Worm (Caenorhabditis elegans) whole organism, early embryonic: ENCODE data around the gene vps-32.1.
"Not testable (repeated sequence)": the region's sequence is repeated elsewhere in the genome, so short reads cannot be mapped to it uniquely, and the experiment has no call there.

ENCODE experiments used
- B0310.2 ChIP-seq: sonication (generic microtip); optimal IDR thresholded peaks from 2 replicates; lab custom pipeline; 2016; ENCODE audit warnings: mild to moderate bottlenecking, missing genetic modification characterization, missing compliant biosample characterization
- F13C5.2 ChIP-seq: sonication (generic microtip); optimal IDR thresholded peaks from 2 replicates; lab custom pipeline; 2017; ENCODE audit warnings: mild to moderate bottlenecking, missing genetic modification characterization, inconsistent platforms, missing compliant biosample characterization
- aly-1 ChIP-seq: sonication (generic microtip); optimal IDR thresholded peaks from 2 replicates; lab custom pipeline; 2016; ENCODE audit warnings: missing genetic modification characterization, missing compliant biosample characterization
- ama-1 ChIP-seq: fragments of 150-350 bp; optimal IDR thresholded peaks from 2 replicates; lab custom pipeline; 2014
- ceh-13 ChIP-seq: fragments of 200-800 bp; sonication (Bioruptor generic); optimal IDR thresholded peaks from 2 replicates; lab custom pipeline; 2018; ENCODE audit warnings: mild to moderate bottlenecking, missing genetic modification characterization, missing compliant biosample characterization
- ceh-36 ChIP-seq: sonication (generic microtip); optimal IDR thresholded peaks from 2 replicates; lab custom pipeline; 2016; ENCODE audit warnings: missing genetic modification characterization, inconsistent platforms, missing compliant biosample characterization
- ets-7 ChIP-seq: sonication (generic microtip); optimal IDR thresholded peaks from 2 replicates; lab custom pipeline; 2016; ENCODE audit warnings: missing genotype, missing genetic modification characterization, missing compliant biosample characterization
- flt-1 ChIP-seq: fragments of 200-800 bp; sonication (Bioruptor generic); IDR thresholded peaks from 2 replicates; pipeline ENCODE4 v1.3.6; 2022; ENCODE audit warnings: missing genetic modification characterization, missing compliant biosample characterization
- hmbx-1 ChIP-seq: sonication (generic microtip); optimal IDR thresholded peaks from 2 replicates; lab custom pipeline; 2016; ENCODE audit warnings: mild to moderate bottlenecking, missing genetic modification characterization, missing compliant biosample characterization
- hmg-4 ChIP-seq: fragments of 200-800 bp; sonication (Bioruptor generic); optimal IDR thresholded peaks from 2 replicates; lab custom pipeline; 2018; ENCODE audit warnings: mild to moderate bottlenecking, missing genetic modification characterization, missing compliant biosample characterization
- hnd-1 ChIP-seq: sonication (generic microtip); optimal IDR thresholded peaks from 2 replicates; lab custom pipeline; 2016; ENCODE audit warnings: missing genetic modification characterization, missing compliant biosample characterization
- pes-1 ChIP-seq: fragments of 200-800 bp; sonication (Bioruptor generic); IDR thresholded peaks from 2 replicates; pipeline ENCODE4 v1.3.6; 2022; ENCODE audit warnings: missing genetic modification reagents, missing genetic modification characterization, missing compliant biosample characterization
- scrt-1 ChIP-seq: fragments of 200-800 bp; sonication (Bioruptor generic); IDR thresholded peaks from 2 replicates; pipeline ENCODE4 v1.3.6; 2022; ENCODE audit warnings: missing genetic modification characterization, missing compliant biosample characterization
- sea-1 ChIP-seq: fragments of 200-800 bp; sonication (Bioruptor generic); conservative IDR thresholded peaks from 2 replicates; pipeline ENCODE4 v1.3.6; 2022; ENCODE audit warnings: missing genetic modification characterization, missing compliant biosample characterization
- tbx-11 ChIP-seq: fragments of 200-800 bp; sonication (Bioruptor generic); IDR thresholded peaks from 2 replicates; pipeline ENCODE4 v1.3.6; 2022; ENCODE audit warnings: missing genetic modification characterization, missing compliant biosample characterization
- tbx-37 ChIP-seq: fragments of 200-800 bp; sonication (Bioruptor generic); conservative IDR thresholded peaks from 2 replicates; pipeline ENCODE4 v1.3.6; 2022; ENCODE audit warnings: missing genetic modification reagents, missing genetic modification characterization, missing compliant biosample characterization
- tra-4 ChIP-seq: sonication (generic microtip); optimal IDR thresholded peaks from 2 replicates; lab custom pipeline; 2017; ENCODE audit warnings: missing genetic modification characterization, missing compliant biosample characterization

Gene vps-32.1

ce11 chrII:6625302-6625701 is 35.8 kb downstream of the vps-32.1 start, which contains the start of gene F54H5.14:
Gene F54H5.14 (minus strand): TSS chrII:6625402.
- TF ChIP-seq tbx-37 (no peak), ceh-36 (no peak), hmbx-1 (tag; lab: Kevin White, UChicago) (no peak), flt-1 (GFP tag; lab: Robert Waterston, UW) (no peak)

ce11 chrII:6627182-6627581 is 37.7 kb downstream of the vps-32.1 start, which contains the start of the genes F54H5.5 and F54H5.2:
Gene F54H5.5 (minus strand): TSS chrII:6627282.
Gene F54H5.2 (plus strand): TSS chrII:6627484.
- not testable (repeated sequence) for TF ChIP-seq flt-1 (GFP tag; lab: Robert Waterston, UW); ets-7 (tag; lab: Kevin White, UChicago); F13C5.2 (tag; lab: Kevin White, UChicago)

ce11 chrII:6628397-6628796 is 38.9 kb downstream of the vps-32.1 start:
- TF ChIP-seq pes-1 (GFP tag; lab: Robert Waterston, UW) (no peak), hmg-4 (GFP tag; lab: Kevin White, UChicago) (no peak), hnd-1 (tag; lab: Kevin White, UChicago) (no peak)

- TF ChIP-seq F13C5.2 (tag; lab: Kevin White, UChicago) (no peak), tbx-37 (no peak), flt-1 (GFP tag; lab: Robert Waterston, UW) (no peak), hmg-4 (GFP tag; lab: Kevin White, UChicago) (no peak), tbx-11 (GFP tag; lab: Robert Waterston, UW) (no peak), scrt-1 (GFP tag; lab: Robert Waterston, UW) (no peak), hmbx-1 (tag; lab: Kevin White, UChicago) (no peak), ceh-13 (GFP tag; lab: Kevin White, UChicago) (no peak), B0310.2 (tag; lab: Kevin White, UChicago) (no peak)
Measured at ce11 chrII:6629775-6630174, 40.3 kb downstream of the vps-32.1 start.

- no peak for TF ChIP-seq hnd-1 (tag; lab: Kevin White, UChicago)
- TF ChIP-seq hmg-4 (GFP tag; lab: Kevin White, UChicago) = no peak
- TF ChIP-seq F13C5.2 (tag; lab: Kevin White, UChicago) = no peak
- no peak for TF ChIP-seq ceh-13 (GFP tag; lab: Kevin White, UChicago)
- TF ChIP-seq flt-1 (GFP tag; lab: Robert Waterston, UW) = no peak
- no peak for TF ChIP-seq tra-4 (tag; lab: Kevin White, UChicago)
- TF ChIP-seq pes-1 (GFP tag; lab: Robert Waterston, UW) = no peak
- TF ChIP-seq ama-1 (lab: Kevin White, UChicago) = no peak
- TF ChIP-seq sea-1 (GFP tag; lab: Robert Waterston, UW) = no peak
- no peak for TF ChIP-seq ceh-36
- no peak for TF ChIP-seq ets-7 (tag; lab: Kevin White, UChicago)
- no peak for TF ChIP-seq tbx-37
- TF ChIP-seq hmbx-1 (tag; lab: Kevin White, UChicago) = no peak
- no peak for TF ChIP-seq scrt-1 (GFP tag; lab: Robert Waterston, UW)
- TF ChIP-seq tbx-11 (GFP tag; lab: Robert Waterston, UW) = no peak
- TF ChIP-seq B0310.2 (tag; lab: Kevin White, UChicago) = no peak
Measured at ce11 chrII:6630811-6631210, 41.3 kb downstream of the vps-32.1 start, which contains the start of gene T19D12.4. Gene T19D12.4 (plus strand): TSS chrII:6631105.

- TF ChIP-seq tbx-37 (no peak), hmg-4 (GFP tag; lab: Kevin White, UChicago) (no peak), flt-1 (GFP tag; lab: Robert Waterston, UW) (no peak), F13C5.2 (tag; lab: Kevin White, UChicago) (no peak), B0310.2 (tag; lab: Kevin White, UChicago) (no peak), hmbx-1 (tag; lab: Kevin White, UChicago) (no peak), aly-1 (tag; lab: Kevin White, UChicago) (no peak), scrt-1 (GFP tag; lab: Robert Waterston, UW) (no peak), ets-7 (tag; lab: Kevin White, UChicago) (no peak), ama-1 (lab: Kevin White, UChicago) (no peak), sea-1 (GFP tag; lab: Robert Waterston, UW) (no peak), tbx-11 (GFP tag; lab: Robert Waterston, UW) (no peak), ceh-36 (no peak), pes-1 (GFP tag; lab: Robert Waterston, UW) (no peak), ceh-13 (GFP tag; lab: Kevin White, UChicago) (no peak), hnd-1 (tag; lab: Kevin White, UChicago) (no peak), tra-4 (tag; lab: Kevin White, UChicago) (no peak)
Measured at ce11 chrII:6631995-6632394, 42.5 kb downstream of the vps-32.1 start.

ce11 chrII:6636136-6636535 is 46.6 kb downstream of the vps-32.1 start, which contains the start of gene T19D12.5:
Gene T19D12.5 (minus strand): TSS chrII:6636236.
- TF ChIP-seq pes-1 (GFP tag; lab: Robert Waterston, UW) (no peak), hmg-4 (GFP tag; lab: Kevin White, UChicago) (no peak), hnd-1 (tag; lab: Kevin White, UChicago) (no peak), scrt-1 (GFP tag; lab: Robert Waterston, UW) (no peak), flt-1 (GFP tag; lab: Robert Waterston, UW) (no peak), ceh-36 (no peak), B0310.2 (tag; lab: Kevin White, UChicago) (no peak), F13C5.2 (tag; lab: Kevin White, UChicago) (no peak), ets-7 (tag; lab: Kevin White, UChicago) (no peak), aly-1 (tag; lab: Kevin White, UChicago) (no peak), tra-4 (tag; lab: Kevin White, UChicago) (no peak), ceh-13 (GFP tag; lab: Kevin White, UChicago) (no peak), sea-1 (GFP tag; lab: Robert Waterston, UW) (no peak)
